Fruit fly (Drosophila melanogaster): ENCODE results near the gene LSm-4.

LSm-4 gene

DNA sequence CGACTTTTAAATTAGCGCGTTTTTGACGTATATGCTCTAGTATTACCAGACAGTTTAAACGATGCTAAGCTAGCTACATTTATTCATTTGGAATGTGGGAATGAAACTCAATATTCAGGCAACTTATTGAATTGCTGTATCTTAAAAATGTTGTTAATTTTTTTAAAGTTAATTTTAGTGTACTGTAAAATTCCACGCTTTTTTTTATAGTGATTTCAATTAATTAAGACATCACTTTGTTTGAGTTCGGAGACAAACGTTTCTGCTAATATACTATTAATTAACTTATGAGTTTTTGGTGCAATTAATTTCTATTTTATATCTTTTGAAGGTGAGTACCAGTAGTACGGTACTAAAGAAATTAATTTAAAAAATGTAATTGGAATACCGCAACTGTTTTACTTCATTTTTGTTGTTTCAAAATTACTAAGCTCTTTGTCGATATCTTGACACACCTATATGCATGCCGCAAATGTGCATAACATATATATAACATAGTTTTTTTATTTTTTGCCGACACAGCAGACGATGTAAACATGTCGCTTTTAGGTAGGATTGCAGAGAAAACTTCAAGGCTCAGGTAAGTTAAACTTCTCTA is 18.7 kb downstream of the LSm-4 start, which contains the start of the genes Cdk1 and mRpS7 (continued):
- peak; percentile 39 for TF ChIP-seq Deaf1 (tag; optimal IDR thresholded peaks at IDR 0.05)
- no peak for TF ChIP-seq CG6813 (GFP tag; optimal IDR thresholded peaks at IDR 0.05)
- TF ChIP-seq Asciz (GFP tag; optimal IDR thresholded peaks at IDR 0.05) = no peak
- TF ChIP-seq Sox100B (GFP tag; optimal IDR thresholded peaks at IDR 0.05) = peak; percentile 76
- TF ChIP-seq sug (tag; optimal IDR thresholded peaks at IDR 0.05) = peak; percentile 65
- no peak for TF ChIP-seq psq (GFP tag; optimal IDR thresholded peaks at IDR 0.05)
- no peak for TF ChIP-seq CG12236 (GFP tag; optimal IDR thresholded peaks at IDR 0.05)
- TF ChIP-seq CG13775 (GFP tag; optimal IDR thresholded peaks at IDR 0.05) = peak; percentile 80
- TF ChIP-seq vfl (GFP tag; optimal IDR thresholded peaks at IDR 0.05) = no peak
- TF ChIP-seq CG11504 (tag; optimal IDR thresholded peaks at IDR 0.05) = peak; percentile 85
- peak; percentile 57 for TF ChIP-seq pnt (GFP tag; optimal IDR thresholded peaks at IDR 0.05)
- TF ChIP-seq CG17568 (GFP tag; optimal IDR thresholded peaks at IDR 0.05) = no peak
- peak; percentile 12 for TF ChIP-seq CG4707 (GFP tag; optimal IDR thresholded peaks at IDR 0.05)
- TF ChIP-seq CG31388 (GFP tag; optimal IDR thresholded peaks at IDR 0.05) = peak; percentile 23
- no peak for TF ChIP-seq odd (GFP tag; optimal IDR thresholded peaks at IDR 0.05)
- no peak for TF ChIP-seq Doc3 (GFP tag; IDR thresholded peaks at IDR 0.05; ENCODE audit: partially characterized antibody)
- peak; percentile 78 for TF ChIP-seq slbo (GFP tag; IDR thresholded peaks at IDR 0.05)
- peak; percentile 77; the same call in 2 of the 3 replicates for TF ChIP-seq dysf (GFP tag; IDR thresholded peaks at IDR 0.05)
- TF ChIP-seq CG17186 (GFP tag; optimal IDR thresholded peaks at IDR 0.05) = peak; percentile 30
- peak; percentile 80 for TF ChIP-seq CG9437 (GFP tag; optimal IDR thresholded peaks at IDR 0.05)
- TF ChIP-seq slp2 (GFP tag; optimal IDR thresholded peaks at IDR 0.05) = peak; percentile 50
- TF ChIP-seq nmo (GFP tag; optimal IDR thresholded peaks at IDR 0.05) = peak; percentile 92
- TF ChIP-seq mirr (GFP tag; optimal IDR thresholded peaks at IDR 0.05) = no peak
- TF ChIP-seq CG10366 (GFP tag; IDR thresholded peaks at IDR 0.05) = peak; percentile 69; the same call in 1 of the 2 replicates
- TF ChIP-seq chif (GFP tag; optimal IDR thresholded peaks at IDR 0.05) = peak; percentile 17 to 53
- peak; percentile 32 for TF ChIP-seq CG12299 (tag; optimal IDR thresholded peaks at IDR 0.05)
- no peak for TF ChIP-seq knrl (GFP tag; IDR thresholded peaks at IDR 0.05; ENCODE audit: partially characterized antibody)
- peak; percentile 26 for TF ChIP-seq YL-1 (GFP tag; optimal IDR thresholded peaks at IDR 0.05)
- peak; percentile 33 for TF ChIP-seq CG12219 (GFP tag; optimal IDR thresholded peaks at IDR 0.05)
- TF ChIP-seq otp (GFP tag; IDR thresholded peaks at IDR 0.05) = 0 out of 3 replicates have a peak, but pooled peaks have one; percentile 41
- no peak for TF ChIP-seq CTCF (GFP tag; optimal IDR thresholded peaks at IDR 0.05)
- TF ChIP-seq Taf1 (GFP tag; IDR thresholded peaks at IDR 0.05) = 0 out of 2 replicates have a peak, but pooled peaks have one; percentile 37
- TF ChIP-seq shn (GFP tag; optimal IDR thresholded peaks at IDR 0.05) = peak; percentile 31
- peak; percentile 66 for TF ChIP-seq CG17359 (tag; optimal IDR thresholded peaks at IDR 0.05)
- TF ChIP-seq CG9932 (GFP tag; IDR thresholded peaks at IDR 0.05) = peak; percentile 35; the same call in 1 of the 2 replicates
- TF ChIP-seq CG10431 (GFP tag; optimal IDR thresholded peaks at IDR 0.05) = no peak
- peak; percentile 90 for TF ChIP-seq pfk (GFP tag; optimal IDR thresholded peaks at IDR 0.05)
- peak; percentile 29 for TF ChIP-seq fu2 (GFP tag; optimal IDR thresholded peaks at IDR 0.05)
- peak; percentile 18 for TF ChIP-seq disco-r (GFP tag; optimal IDR thresholded peaks at IDR 0.05)
- peak; percentile 83 for TF ChIP-seq CG30403 (GFP tag; optimal IDR thresholded peaks at IDR 0.05)
- peak; percentile 70 for TF ChIP-seq CG1602 (GFP tag; optimal IDR thresholded peaks at IDR 0.05)
- TF ChIP-seq CG3995 (GFP tag; optimal IDR thresholded peaks at IDR 0.05) = peak; percentile 4
- peak; percentile 70 for TF ChIP-seq zen (tag; optimal IDR thresholded peaks at IDR 0.05)
- TF ChIP-seq Poxn (GFP tag; IDR thresholded peaks at IDR 0.05) = 0 out of 2 replicates have a peak, but pooled peaks have one; percentile 35
- no peak for TF ChIP-seq Hr78 (GFP tag; optimal IDR thresholded peaks at IDR 0.05)
- no peak for TF ChIP-seq CG18764 (GFP tag; optimal IDR thresholded peaks at IDR 0.05)
- TF ChIP-seq CG1233 (GFP tag; optimal IDR thresholded peaks at IDR 0.05) = peak; percentile 66
- TF ChIP-seq CG16813 (GFP tag; IDR thresholded peaks at IDR 0.05; ENCODE audit: partially characterized antibody) = no peak
- TF ChIP-seq B-H2 (GFP tag; optimal IDR thresholded peaks at IDR 0.05) = peak; percentile 26
- no peak for TF ChIP-seq h (optimal IDR thresholded peaks at IDR 0.05)

All from whole organism, embryonic.